Worm (Caenorhabditis elegans) whole organism, late embryonic: ENCODE measurements around the gene lmtr-3.

Experiments
- C08G9.2 ChIP-seq: sonication (generic microtip); optimal IDR thresholded peaks from 2 replicates; lab custom pipeline; 2016; ENCODE audit warnings: mild to moderate bottlenecking, missing genetic modification characterization, moderate library complexity, missing compliant biosample characterization
- F13H6.1 ChIP-seq: sonication (generic microtip); optimal IDR thresholded peaks from 2 replicates; lab custom pipeline; 2016; ENCODE audit warnings: missing genetic modification characterization, missing compliant biosample characterization
- K09A11.1 ChIP-seq: sonication (generic microtip); optimal IDR thresholded peaks from 2 replicates; lab custom pipeline; 2017; ENCODE audit warnings: antibody characterized with exemption, mild to moderate bottlenecking, missing genetic modification characterization, missing compliant biosample characterization; ENCODE audit not compliant: insufficient read depth
- T23F11.4 ChIP-seq: fragments of 200-800 bp; sonication (Bioruptor generic); optimal IDR thresholded peaks from 2 replicates; lab custom pipeline; 2018; ENCODE audit warnings: mild to moderate bottlenecking, missing genetic modification characterization, missing compliant biosample characterization
- ahr-1 ChIP-seq: sonication (generic microtip); optimal IDR thresholded peaks from 2 replicates; lab custom pipeline; 2016; ENCODE audit warnings: missing genetic modification characterization, missing compliant biosample characterization
- ceh-14 ChIP-seq: sonication (generic microtip); optimal IDR thresholded peaks from 2 replicates; lab custom pipeline; 2016; ENCODE audit warnings: missing genotype, missing genetic modification characterization, missing compliant biosample characterization
- ceh-19 ChIP-seq: fragments of 200-800 bp; sonication (Bioruptor generic); optimal IDR thresholded peaks from 2 replicates; lab custom pipeline; 2018; ENCODE audit warnings: mild to moderate bottlenecking, missing genetic modification characterization, missing compliant biosample characterization
- ceh-2 ChIP-seq: sonication (generic microtip); optimal IDR thresholded peaks from 2 replicates; lab custom pipeline; 2016; ENCODE audit warnings: missing genotype, missing genetic modification characterization, missing compliant biosample characterization
- ceh-22 ChIP-seq: sonication (generic microtip); optimal IDR thresholded peaks from 2 replicates; lab custom pipeline; 2017; ENCODE audit warnings: missing biosample characterization, missing genetic modification characterization
- ceh-24 ChIP-seq: sonication (generic microtip); optimal IDR thresholded peaks from 2 replicates; lab custom pipeline; 2016; ENCODE audit warnings: mild to moderate bottlenecking, missing genetic modification characterization, missing compliant biosample characterization
- ceh-30 ChIP-seq: fragments of 150-350 bp; optimal IDR thresholded peaks from 2 replicates; lab custom pipeline; 2014; ENCODE audit warnings: missing biosample characterization, missing genetic modification characterization
- ceh-31 ChIP-seq: sonication (generic microtip); optimal IDR thresholded peaks from 2 replicates; lab custom pipeline; 2016; ENCODE audit warnings: missing genetic modification characterization, missing compliant biosample characterization
- ceh-48 ChIP-seq: sonication (generic microtip); optimal IDR thresholded peaks from 2 replicates; lab custom pipeline; 2016; ENCODE audit warnings: missing genetic modification characterization, inconsistent platforms, missing compliant biosample characterization
- elt-2 ChIP-seq: sonication (generic microtip); optimal IDR thresholded peaks from 2 replicates; lab custom pipeline; 2016; ENCODE audit warnings: missing genetic modification reagents, missing genetic modification characterization, missing compliant biosample characterization
- ets-4 ChIP-seq: sonication (generic microtip); optimal IDR thresholded peaks from 2 replicates; lab custom pipeline; 2016; ENCODE audit warnings: missing genetic modification characterization, missing compliant biosample characterization
- eyg-1 ChIP-seq: sonication (generic microtip); optimal IDR thresholded peaks from 2 replicates; lab custom pipeline; 2016; ENCODE audit warnings: missing genotype, missing genetic modification characterization, missing compliant biosample characterization
- fkh-10 ChIP-seq: fragments of 150-350 bp; optimal IDR thresholded peaks from 2 replicates; lab custom pipeline; 2014; ENCODE audit warnings: missing biosample characterization, missing genetic modification reagents, missing genetic modification characterization
- fkh-6 ChIP-seq: sonication (generic microtip); optimal IDR thresholded peaks from 2 replicates; lab custom pipeline; 2016; ENCODE audit warnings: missing genetic modification characterization, missing compliant biosample characterization
- gmeb-2 ChIP-seq: sonication (generic microtip); optimal IDR thresholded peaks from 2 replicates; lab custom pipeline; 2016; ENCODE audit warnings: missing genetic modification characterization, inconsistent platforms, missing compliant biosample characterization
- hlh-15 ChIP-seq: sonication (generic microtip); optimal IDR thresholded peaks from 2 replicates; lab custom pipeline; 2016; ENCODE audit warnings: missing genetic modification characterization, missing compliant biosample characterization
- hlh-8 ChIP-seq: sonication (generic microtip); optimal IDR thresholded peaks from 2 replicates; lab custom pipeline; 2016; ENCODE audit warnings: missing genotype, missing genetic modification characterization, missing compliant biosample characterization
- lin-11 ChIP-seq: fragments of 200-800 bp; sonication (Bioruptor generic); optimal IDR thresholded peaks from 2 replicates; lab custom pipeline; 2018; ENCODE audit warnings: mild to moderate bottlenecking, missing genetic modification characterization, missing compliant biosample characterization
- pag-3 ChIP-seq: sonication (generic microtip); optimal IDR thresholded peaks from 2 replicates; lab custom pipeline; 2016; ENCODE audit warnings: missing compliant biosample characterization, missing genetic modification characterization, borderline replicate concordance
- pat-9 ChIP-seq: fragments of 200-800 bp; sonication (Bioruptor generic); optimal IDR thresholded peaks from 2 replicates; lab custom pipeline; 2018; ENCODE audit warnings: mild to moderate bottlenecking, missing genetic modification characterization, moderate library complexity, missing compliant biosample characterization
- pax-1 ChIP-seq: fragments of 150-350 bp; optimal IDR thresholded peaks from 2 replicates; lab custom pipeline; 2014; ENCODE audit warnings: missing biosample characterization, missing genetic modification characterization
- pha-2 ChIP-seq: sonication (generic microtip); optimal IDR thresholded peaks from 2 replicates; lab custom pipeline; 2017; ENCODE audit warnings: mild to moderate bottlenecking, missing genetic modification characterization, missing compliant biosample characterization
- pha-4 ChIP-seq: fragments of 150-350 bp; optimal IDR thresholded peaks from 2 replicates; lab custom pipeline; 2018; ENCODE audit warnings: missing biosample characterization, missing genetic modification reagents, missing genetic modification characterization
- pqm-1 ChIP-seq: sonication (generic microtip); optimal IDR thresholded peaks from 2 replicates; lab custom pipeline; 2016; ENCODE audit warnings: missing genetic modification characterization, missing compliant biosample characterization
- pros-1 ChIP-seq: fragments of 150-350 bp; optimal IDR thresholded peaks from 2 replicates; lab custom pipeline; 2014; ENCODE audit warnings: missing biosample characterization, missing genetic modification reagents, missing genetic modification characterization
- ref-2 ChIP-seq: sonication (generic microtip); optimal IDR thresholded peaks from 2 replicates; lab custom pipeline; 2016; ENCODE audit warnings: missing genetic modification characterization, missing compliant biosample characterization
- rnt-1 ChIP-seq: sonication (generic microtip); optimal IDR thresholded peaks from 2 replicates; lab custom pipeline; 2016; ENCODE audit warnings: missing genetic modification characterization, missing compliant biosample characterization
- sox-4 ChIP-seq: sonication (generic microtip); optimal IDR thresholded peaks from 2 replicates; lab custom pipeline; 2017; ENCODE audit warnings: mild to moderate bottlenecking, missing genetic modification characterization, inconsistent platforms, missing compliant biosample characterization
- syd-9 ChIP-seq: sonication (generic microtip); optimal IDR thresholded peaks from 2 replicates; lab custom pipeline; 2016; ENCODE audit warnings: mild to moderate bottlenecking, missing genetic modification characterization, moderate library complexity, missing compliant biosample characterization
- tbx-2 ChIP-seq: sonication (generic microtip); optimal IDR thresholded peaks from 2 replicates; lab custom pipeline; 2016; ENCODE audit warnings: missing genetic modification characterization, missing compliant biosample characterization
- tbx-7 ChIP-seq: sonication (generic microtip); optimal IDR thresholded peaks from 2 replicates; lab custom pipeline; 2016; ENCODE audit warnings: missing genotype, missing genetic modification characterization, missing compliant biosample characterization
- ttx-3 ChIP-seq: sonication (generic microtip); optimal IDR thresholded peaks from 2 replicates; lab custom pipeline; 2016; ENCODE audit warnings: missing genetic modification reagents, missing genetic modification characterization, missing compliant biosample characterization
- unc-55 ChIP-seq: sonication (generic microtip); optimal IDR thresholded peaks from 2 replicates; lab custom pipeline; 2017; ENCODE audit warnings: missing biosample characterization, missing genetic modification reagents, missing genetic modification characterization
- unc-86 ChIP-seq: sonication (generic microtip); optimal IDR thresholded peaks from 2 replicates; lab custom pipeline; 2016; ENCODE audit warnings: missing genetic modification characterization, missing compliant biosample characterization
- ztf-16 ChIP-seq: sonication (generic microtip); optimal IDR thresholded peaks from 2 replicates; lab custom pipeline; 2017; ENCODE audit warnings: missing genetic modification characterization, missing compliant biosample characterization

Gene lmtr-3

DNA sequence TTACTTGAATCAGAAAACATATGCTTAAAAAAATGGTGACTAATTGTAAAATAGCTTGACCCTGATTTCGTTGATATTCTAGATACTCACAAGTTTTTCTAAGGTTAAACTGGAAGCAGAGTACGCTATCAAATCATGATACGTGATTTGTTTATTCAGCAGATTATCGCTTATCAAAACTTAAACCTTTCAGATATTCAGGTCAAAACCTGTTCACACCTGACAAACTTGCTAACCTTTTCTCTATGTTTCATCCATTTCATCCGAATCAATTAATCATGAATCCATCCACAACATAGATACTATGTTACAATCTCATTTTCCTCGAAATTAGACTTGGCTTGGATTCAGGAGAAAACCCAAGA is 23.8 kb downstream of the lmtr-3 start:
- TF ChIP-seq eyg-1 (tag; lab: Kevin White, UChicago) (no peak), ceh-48 (tag; lab: Kevin White, UChicago) (no peak), C08G9.2 (tag; lab: Kevin White, UChicago) (no peak), pha-2 (tag; lab: Kevin White, UChicago) (no peak), pros-1 (tag; lab: Kevin White, UChicago) (no peak), F13H6.1 (tag; lab: Kevin White, UChicago) (no peak), pha-4 (tag; lab: Kevin White, UChicago) (no peak), tbx-7 (tag; lab: Kevin White, UChicago) (no peak), elt-2 (tag; lab: Kevin White, UChicago) (no peak), ceh-31 (no peak), fkh-6 (tag; lab: Kevin White, UChicago) (no peak)

- TF ChIP-seq ref-2 (no peak), T23F11.4 (GFP tag; lab: Kevin White, UChicago) (no peak), eyg-1 (tag; lab: Kevin White, UChicago) (no peak), ttx-3 (tag; lab: Kevin White, UChicago) (no peak), ceh-24 (tag; lab: Kevin White, UChicago) (no peak), unc-86 (tag; lab: Kevin White, UChicago) (no peak), pqm-1 (tag; lab: Kevin White, UChicago) (no peak), pros-1 (tag; lab: Kevin White, UChicago) (no peak), rnt-1 (tag; lab: Kevin White, UChicago) (no peak), pat-9 (tag; lab: Kevin White, UChicago) (no peak)
Observed at ce11 chrV:11148971-11149370, 25.0 kb downstream of the lmtr-3 start.

DNA sequence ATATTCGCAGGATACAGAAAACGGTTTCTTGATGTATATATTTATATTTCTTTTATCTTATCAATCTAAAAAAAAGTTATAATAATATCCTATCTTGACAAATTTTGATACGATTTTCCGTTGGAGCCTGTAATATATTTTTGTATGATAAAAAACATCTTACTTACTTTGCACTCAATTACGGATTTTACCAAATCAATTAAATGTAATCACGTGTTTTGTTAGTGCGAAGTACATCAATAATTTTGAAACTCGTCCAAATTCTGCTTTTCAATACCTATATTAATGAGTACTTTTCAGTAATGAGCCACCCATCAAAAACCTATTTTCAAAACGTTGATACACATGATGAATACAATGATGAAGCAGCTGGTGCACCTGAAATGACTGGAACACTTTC is 25.4 kb downstream of the lmtr-3 start, which contains the start of gene T19C4.1:
T19C4.1 (plus strand) TSS at position 301 of the 400 bp plus-strand sequence.
- TF ChIP-seq tbx-2 (tag; lab: Kevin White, UChicago) (no peak), pax-1 (no peak), pros-1 (tag; lab: Kevin White, UChicago) (no peak), K09A11.1 (tag; lab: Kevin White, UChicago) (no peak), eyg-1 (tag; lab: Kevin White, UChicago) (no peak), ztf-16 (no peak), gmeb-2 (tag; lab: Kevin White, UChicago) (no peak), pqm-1 (tag; lab: Kevin White, UChicago) (no peak), ceh-14 (no peak), unc-55 (no peak), C08G9.2 (tag; lab: Kevin White, UChicago) (no peak), ets-4 (tag; lab: Kevin White, UChicago) (no peak), sox-4 (tag; lab: Kevin White, UChicago) (no peak), lin-11 (tag; lab: Kevin White, UChicago) (no peak), ceh-2 (no peak), fkh-10 (no peak), hlh-8 (tag; lab: Kevin White, UChicago) (no peak), ceh-30 (no peak)

- TF ChIP-seq hlh-15 (tag; lab: Kevin White, UChicago) (no peak), ceh-19 (GFP tag; lab: Kevin White, UChicago) (no peak), ceh-22 (tag; lab: Kevin White, UChicago) (no peak)
- TF ChIP-seq, all 69 proteins: peak for 0
Observed at ce11 chrV:11152333-11152732, 28.3 kb downstream of the lmtr-3 start, which contains the start of gene srg-39. Gene srg-39 (minus strand): TSS chrV:11152433.

- TF ChIP-seq ahr-1 (no peak), pag-3 (tag; lab: Kevin White, UChicago) (no peak), syd-9 (no peak)
Observed at ce11 chrV:11155553-11155952, 31.6 kb downstream of the lmtr-3 start, which contains the start of gene srg-38. Gene srg-38 (minus strand): TSS chrV:11155653.
